Worm (Caenorhabditis elegans): ENCODE results near the gene F44E5.1.

Gene F44E5.1

ce11 chrII:11749490-11750172, 24.7 kb downstream of the F44E5.1 start:
- TF ChIP-seq fkh-2 (tag; optimal IDR thresholded peaks at IDR 0.05): no peak
- peak; percentile 98 for TF ChIP-seq nfya-1 (tag; optimal IDR thresholded peaks at IDR 0.05; ENCODE audit: insufficient read depth)
- TF ChIP-seq eor-1 (tag; optimal IDR thresholded peaks at IDR 0.05): no peak
- peak; percentile 93 for TF ChIP-seq jun-1 (tag; optimal IDR thresholded peaks at IDR 0.05)
- TF ChIP-seq daf-12 (tag; optimal IDR thresholded peaks at IDR 0.05): no peak
- peak; percentile 84 for TF ChIP-seq pha-4 (tag; optimal IDR thresholded peaks at IDR 0.05)
- peak; percentile 96 for TF ChIP-seq hmg-11 (tag; optimal IDR thresholded peaks at IDR 0.05)
- TF ChIP-seq nhr-11 (tag; optimal IDR thresholded peaks at IDR 0.05): peak; percentile 66
- TF ChIP-seq snpc-4 (tag; optimal IDR thresholded peaks at IDR 0.05): peak; percentile 50
- no peak for TF ChIP-seq ZK546.5 (tag; optimal IDR thresholded peaks at IDR 0.05)
- no peak for TF ChIP-seq nhr-12 (tag; optimal IDR thresholded peaks at IDR 0.05)
- peak; percentile 0 for TF ChIP-seq zag-1 (tag; optimal IDR thresholded peaks at IDR 0.05)
- TF ChIP-seq mml-1 (tag; optimal IDR thresholded peaks at IDR 0.05): no peak
- TF ChIP-seq elt-3 (tag; optimal IDR thresholded peaks at IDR 0.05): no peak
- TF ChIP-seq elt-2 (tag; optimal IDR thresholded peaks at IDR 0.05): peak; percentile 83
- TF ChIP-seq ceh-16 (tag; optimal IDR thresholded peaks at IDR 0.05): no peak
- no peak for TF ChIP-seq lsy-12 (tag; optimal IDR thresholded peaks at IDR 0.05)
- TF ChIP-seq egl-5 (tag; optimal IDR thresholded peaks at IDR 0.05): peak; percentile 90
- no peak for TF ChIP-seq ceh-9 (tag; optimal IDR thresholded peaks at IDR 0.05)
- TF ChIP-seq lin-15B (tag; optimal IDR thresholded peaks at IDR 0.05): peak; percentile 20
- no peak for TF ChIP-seq unc-39 (tag; optimal IDR thresholded peaks at IDR 0.05)
- TF ChIP-seq nhr-76 (tag; optimal IDR thresholded peaks at IDR 0.05): no peak
- TF ChIP-seq ceh-28 (tag; optimal IDR thresholded peaks at IDR 0.05): peak; percentile 84
- TF ChIP-seq R02D3.7 (tag; optimal IDR thresholded peaks at IDR 0.05): peak; percentile 51
- TF ChIP-seq ztf-4 (tag; optimal IDR thresholded peaks at IDR 0.05): no peak
- no peak for TF ChIP-seq nhr-67 (tag; optimal IDR thresholded peaks at IDR 0.05)
- peak; percentile 39 for TF ChIP-seq nhr-43 (tag; optimal IDR thresholded peaks at IDR 0.05; ENCODE audit: poor library complexity, severe bottlenecking)
- TF ChIP-seq ceh-82 (tag; optimal IDR thresholded peaks at IDR 0.05): peak; percentile 25
- peak; percentile 69 for TF ChIP-seq skn-1 (tag; optimal IDR thresholded peaks at IDR 0.05)
- peak; percentile 46 for TF ChIP-seq fkh-10 (GFP tag; optimal IDR thresholded peaks at IDR 0.05)
- TF ChIP-seq nhr-77 (tag; optimal IDR thresholded peaks at IDR 0.05): no peak
- peak; percentile 67 for TF ChIP-seq fos-1 (tag; optimal IDR thresholded peaks at IDR 0.05)
- TF ChIP-seq nhr-23 (tag; optimal IDR thresholded peaks at IDR 0.05): peak; percentile 61
- peak; percentile 49 for TF ChIP-seq nhr-25 (tag; optimal IDR thresholded peaks at IDR 0.05)
- peak; percentile 75 for TF ChIP-seq tbx-2 (tag; optimal IDR thresholded peaks at IDR 0.05)
- TF ChIP-seq elt-1 (tag; optimal IDR thresholded peaks at IDR 0.05): no peak
- peak; percentile 48 for TF ChIP-seq mdl-1 (tag; optimal IDR thresholded peaks at IDR 0.05)
- peak; percentile 68 for TF ChIP-seq sea-2 (GFP tag; optimal IDR thresholded peaks at IDR 0.05)
- TF ChIP-seq ama-1 (optimal IDR thresholded peaks at IDR 0.05): no peak
- TF ChIP-seq ztf-11 (tag; optimal IDR thresholded peaks at IDR 0.05): no peak
- TF ChIP-seq aly-2 (tag; optimal IDR thresholded peaks at IDR 0.05): no peak
- TF ChIP-seq nhr-237 (tag; optimal IDR thresholded peaks at IDR 0.05): no peak
- TF ChIP-seq nhr-28 (tag; optimal IDR thresholded peaks at IDR 0.05): no peak
- TF ChIP-seq unc-62 (GFP tag; optimal IDR thresholded peaks at IDR 0.05): peak; percentile 6
- peak; percentile 89 for TF ChIP-seq lin-39 (tag; optimal IDR thresholded peaks at IDR 0.05)
- TF ChIP-seq egl-27 (tag; optimal IDR thresholded peaks at IDR 0.05): no peak
- TF ChIP-seq pqm-1 (tag; optimal IDR thresholded peaks at IDR 0.05): peak; percentile 47
